Fruit fly (Drosophila melanogaster) whole organism, embryonic: ENCODE data around the gene NK7.1.

Experiments
- ATbp ChIP-seq: fragments of 200-800 bp; sonication (Bioruptor generic); optimal IDR thresholded peaks from 2 replicates; lab custom pipeline; 2017; ENCODE audit warnings: missing biosample characterization, mild to moderate bottlenecking, missing genetic modification characterization, missing genetic modification reagents
- CG10431 ChIP-seq: fragments of 200-800 bp; sonication (Bioruptor generic); optimal IDR thresholded peaks from 3 replicates; lab custom pipeline; 2018; ENCODE audit warnings: missing biosample characterization, mild to moderate bottlenecking, missing genetic modification characterization
- CG10543 ChIP-seq: fragments of 200-800 bp; sonication (Bioruptor generic); optimal IDR thresholded peaks from 3 replicates; lab custom pipeline; 2017; ENCODE audit warnings: missing biosample characterization, mild to moderate bottlenecking, missing genetic modification characterization, moderate library complexity
- CG15696 ChIP-seq: fragments of 200-800 bp; sonication (Bioruptor generic); optimal IDR thresholded peaks from 2 replicates; lab custom pipeline; 2019; ENCODE audit warnings: missing biosample characterization, mild to moderate bottlenecking, missing genetic modification characterization, moderate library complexity
- CG17802 ChIP-seq: fragments of 200-800 bp; sonication (Bioruptor generic); optimal IDR thresholded peaks from 2 replicates; lab custom pipeline; 2018; ENCODE audit warnings: missing biosample characterization, mild to moderate bottlenecking, missing genetic modification characterization, moderate library complexity
- CG1792 ChIP-seq: fragments of 200-800 bp; sonication (Bioruptor generic); optimal IDR thresholded peaks from 2 replicates; lab custom pipeline; 2016; ENCODE audit warnings: missing biosample characterization, missing genetic modification characterization
- CG1832 ChIP-seq: fragments of 200-800 bp; sonication (Bioruptor generic); optimal IDR thresholded peaks from 2 replicates; lab custom pipeline; 2017; ENCODE audit warnings: missing biosample characterization, mild to moderate bottlenecking, missing genetic modification characterization, inconsistent platforms
- CG2129 ChIP-seq: fragments of 200-800 bp; sonication (Bioruptor generic); IDR thresholded peaks from 2 replicates; pipeline ENCODE4 v1.3.6; 2022; ENCODE audit warnings: missing biosample characterization, missing genetic modification characterization; ENCODE audit not compliant: partially characterized antibody
- CG31388 ChIP-seq: fragments of 200-800 bp; sonication (Bioruptor generic); optimal IDR thresholded peaks from 2 replicates; lab custom pipeline; 2016; ENCODE audit warnings: missing biosample characterization, missing genetic modification characterization
- CG32772 ChIP-seq: fragments of 200-800 bp; sonication (Bioruptor generic); IDR thresholded peaks from 2 replicates; pipeline ENCODE4 v1.3.6; 2022; ENCODE audit warnings: missing biosample characterization, missing genetic modification characterization
- CG7357 ChIP-seq: fragments of 200-800 bp; sonication (Bioruptor generic); IDR thresholded peaks from 3 replicates; pipeline ENCODE4 v1.3.6; 2022; ENCODE audit warnings: missing biosample characterization, missing genetic modification characterization
- CG7928 ChIP-seq: fragments of 200-800 bp; sonication (Bioruptor generic); optimal IDR thresholded peaks from 2 replicates; lab custom pipeline; 2017; ENCODE audit warnings: missing biosample characterization, mild to moderate bottlenecking, missing genetic modification characterization
- CHES-1-like ChIP-seq: fragments of 200-800 bp; sonication (Bioruptor generic); optimal IDR thresholded peaks from 2 replicates; lab custom pipeline; 2016; ENCODE audit warnings: missing biosample characterization, missing genetic modification characterization
- CoRest ChIP-seq: fragments of 200-800 bp; sonication (Bioruptor generic); optimal IDR thresholded peaks from 3 replicates; lab custom pipeline; 2018; ENCODE audit warnings: missing biosample characterization, mild to moderate bottlenecking, missing genetic modification characterization, moderate library complexity
- ERR ChIP-seq: fragments of 200-800 bp; sonication (Bioruptor generic); optimal IDR thresholded peaks from 2 replicates; lab custom pipeline; 2016; ENCODE audit warnings: missing biosample characterization, missing genetic modification characterization
- Elba2 ChIP-seq: fragments of 200-800 bp; sonication (Bioruptor generic); optimal IDR thresholded peaks from 3 replicates; lab custom pipeline; 2016; ENCODE audit warnings: missing biosample characterization, missing genetic modification characterization
- Ets97D ChIP-seq: fragments of 200-800 bp; sonication (Bioruptor generic); optimal IDR thresholded peaks from 3 replicates; lab custom pipeline; 2016; ENCODE audit warnings: missing biosample characterization, missing genetic modification characterization
- Lhr ChIP-seq: fragments of 200-800 bp; sonication (Bioruptor generic); optimal IDR thresholded peaks from 3 replicates; lab custom pipeline; 2017; ENCODE audit warnings: mild to moderate bottlenecking, missing biosample characterization, missing genetic modification reagents, missing genetic modification characterization
- MESR4 ChIP-seq: fragments of 200-800 bp; sonication (Bioruptor generic); optimal IDR thresholded peaks from 2 replicates; lab custom pipeline; 2018; ENCODE audit warnings: missing biosample characterization, mild to moderate bottlenecking, missing genetic modification characterization, moderate library complexity
- Mad ChIP-seq: fragments of 200-800 bp; sonication (Bioruptor generic); optimal IDR thresholded peaks from 2 replicates; lab custom pipeline; 2016; ENCODE audit warnings: missing biosample characterization, missing genetic modification characterization
- Myb ChIP-seq: fragments of 200-800 bp; sonication (Bioruptor generic); optimal IDR thresholded peaks from 2 replicates; lab custom pipeline; 2016; ENCODE audit warnings: missing biosample characterization, missing genetic modification characterization
- NfI ChIP-seq: fragments of 200-800 bp; sonication (Bioruptor generic); optimal IDR thresholded peaks from 3 replicates; lab custom pipeline; 2018; ENCODE audit warnings: missing biosample characterization, mild to moderate bottlenecking, missing genetic modification characterization, moderate library complexity
- Opbp ChIP-seq: fragments of 200-800 bp; sonication (Bioruptor generic); IDR thresholded peaks from 3 replicates; pipeline ENCODE4 v1.3.6; 2022; ENCODE audit warnings: missing biosample characterization, missing genetic modification characterization; ENCODE audit not compliant: partially characterized antibody
- Pdp1 ChIP-seq, 2 experiments: fragments of 200-800 bp; sonication (Bioruptor generic); optimal IDR thresholded peaks; 3 replicates each; lab custom pipeline; 2016; ENCODE audit warnings: missing biosample characterization in 2 of 2, missing genetic modification characterization in 2 of 2, mild to moderate bottlenecking in 1 of 2, moderate library complexity in 1 of 2
- Ptx1 ChIP-seq: fragments of 200-800 bp; sonication (Bioruptor generic); IDR thresholded peaks from 2 replicates; pipeline ENCODE4 v1.3.6; 2022; ENCODE audit warnings: missing biosample characterization, missing genetic modification characterization
- Sin3A ChIP-seq: fragments of >200 bp; optimal IDR thresholded peaks from 2 replicates; lab custom pipeline; 2018
- Six4 ChIP-seq: fragments of 200-800 bp; sonication (Bioruptor generic); optimal IDR thresholded peaks from 2 replicates; lab custom pipeline; 2016; ENCODE audit warnings: missing biosample characterization, missing genetic modification characterization
- Tbp ChIP-seq: fragments of >200 bp; optimal IDR thresholded peaks from 2 replicates; lab custom pipeline; 2018; ENCODE audit warnings: missing biosample characterization, missing genetic modification characterization
- YL-1 ChIP-seq: fragments of 200-800 bp; sonication (Bioruptor generic); optimal IDR thresholded peaks from 3 replicates; lab custom pipeline; 2017; ENCODE audit warnings: missing biosample characterization, mild to moderate bottlenecking, missing genetic modification characterization
- ara ChIP-seq: fragments of 200-800 bp; sonication (Bioruptor generic); IDR thresholded peaks from 2 replicates; pipeline ENCODE4 v1.3.6; 2022; ENCODE audit warnings: missing biosample characterization, missing genetic modification characterization
- bcd ChIP-seq: fragments of 200-800 bp; sonication (Bioruptor generic); optimal IDR thresholded peaks from 2 replicates; lab custom pipeline; 2017; ENCODE audit warnings: missing biosample characterization, mild to moderate bottlenecking, missing genetic modification characterization
- chinmo ChIP-seq: fragments of 200-800 bp; sonication (Bioruptor generic); IDR thresholded peaks from 4 replicates; pipeline ENCODE4 v1.3.6; 2022; ENCODE audit warnings: missing biosample characterization, missing genetic modification characterization; ENCODE audit not compliant: partially characterized antibody
- croc ChIP-seq: fragments of 200-800 bp; sonication (Bioruptor generic); conservative IDR thresholded peaks from 3 replicates; pipeline ENCODE4 v1.3.6; 2022; ENCODE audit warnings: missing biosample characterization, missing genetic modification characterization
- crp ChIP-seq, 2 experiments: fragments of 200-800 bp; sonication (Bioruptor generic); optimal IDR thresholded peaks; 2 replicates in 1 of 2; 3 replicates in 1 of 2; lab custom pipeline; 2017; ENCODE audit warnings: missing biosample characterization in 2 of 2, missing genetic modification characterization in 2 of 2, mild to moderate bottlenecking in 1 of 2, moderate library complexity in 1 of 2
- da ChIP-seq: fragments of 200-800 bp; sonication (Bioruptor generic); optimal IDR thresholded peaks from 2 replicates; lab custom pipeline; 2016; ENCODE audit warnings: missing biosample characterization, missing genetic modification characterization
- esg ChIP-seq: fragments of 200-800 bp; sonication (Bioruptor generic); conservative IDR thresholded peaks from 2 replicates; pipeline ENCODE4 v1.3.6; 2022; ENCODE audit warnings: missing biosample characterization, missing genetic modification characterization
- insv ChIP-seq, 2 experiments: fragments of 200-800 bp; sonication (Bioruptor generic); optimal IDR thresholded peaks; 3 replicates each; lab custom pipeline; 2016 to 2018; ENCODE audit warnings: missing biosample characterization in 2 of 2, missing genetic modification characterization in 2 of 2
- klu ChIP-seq: fragments of 200-800 bp; sonication (Bioruptor generic); IDR thresholded peaks from 2 replicates; pipeline ENCODE4 v1.3.6; 2022; ENCODE audit warnings: missing biosample characterization, missing genetic modification characterization
- psq ChIP-seq: fragments of 200-800 bp; sonication (Bioruptor generic); optimal IDR thresholded peaks from 2 replicates; lab custom pipeline; 2017; ENCODE audit warnings: missing biosample characterization, missing genetic modification characterization
- so ChIP-seq: fragments of 200-800 bp; sonication (Bioruptor generic); IDR thresholded peaks from 3 replicates; pipeline ENCODE4 v1.3.6; 2022; ENCODE audit warnings: missing biosample characterization, missing genetic modification characterization
- tna ChIP-seq: fragments of 200-800 bp; sonication (Bioruptor generic); IDR thresholded peaks from 2 replicates; pipeline ENCODE4 v1.3.6; 2022; ENCODE audit warnings: missing biosample characterization, missing genetic modification characterization; ENCODE audit not compliant: partially characterized antibody
- trem ChIP-seq: fragments of 200-800 bp; optimal IDR thresholded peaks from 3 replicates; lab custom pipeline; 2019; ENCODE audit warnings: missing biosample characterization, mild to moderate bottlenecking, missing genetic modification characterization, moderate library complexity
- unc-4 ChIP-seq: fragments of 200-800 bp; sonication (Bioruptor generic); IDR thresholded peaks from 2 replicates; pipeline ENCODE4 v1.3.6; 2022; ENCODE audit warnings: missing biosample characterization, missing genetic modification characterization; ENCODE audit not compliant: partially characterized antibody
- yki ChIP-seq: fragments of >200 bp; optimal IDR thresholded peaks from 3 replicates; lab custom pipeline; 2018
- zen ChIP-seq: fragments of 200-800 bp; sonication (Bioruptor generic); optimal IDR thresholded peaks from 3 replicates; lab custom pipeline; 2018; ENCODE audit warnings: missing biosample characterization, mild to moderate bottlenecking, missing genetic modification characterization, moderate library complexity
- zfh1 ChIP-seq: fragments of 200-800 bp; sonication (Bioruptor generic); IDR thresholded peaks from 3 replicates; pipeline ENCODE4 v1.3.6; 2022; ENCODE audit warnings: missing biosample characterization, missing genetic modification characterization
- zfh2 ChIP-seq: fragments of 200-800 bp; sonication (Bioruptor generic); optimal IDR thresholded peaks from 2 replicates; lab custom pipeline; 2016; ENCODE audit warnings: missing biosample characterization, missing genetic modification characterization

The NK7.1 gene

dm6 chr3R:14327113-14327466, 45.7 kb downstream of the NK7.1 start:
- peak; percentile 59 for TF ChIP-seq MESR4
- TF ChIP-seq CG2129 (GFP tag; lab: Robert Waterston, UW): 0 out of 2 replicates have a peak, but pooled peaks have one; percentile 4
- peak; percentile 17 for TF ChIP-seq YL-1
- no peak for TF ChIP-seq NfI (GFP tag; lab: Kevin White, UChicago)
- no peak for TF ChIP-seq Ptx1 (GFP tag; lab: Robert Waterston, UW)
- TF ChIP-seq chinmo: 0 out of 4 replicates have a peak, but pooled peaks have one; percentile 50
- 0 out of 3 replicates have a peak, but pooled peaks have one; percentile 0 for TF ChIP-seq croc (GFP tag; lab: Robert Waterston, UW)
- 0 out of 3 replicates have a peak, but pooled peaks have one; percentile 1 for TF ChIP-seq so (GFP tag; lab: Robert Waterston, UW)
- TF ChIP-seq tna (GFP tag; lab: Robert Waterston, UW): peak; percentile 49; the same call in 1 of the 2 replicates
- TF ChIP-seq Pdp1 (GFP tag; optimal IDR thresholded peaks at IDR 0.05; lab: Kevin White, UChicago): peak in 1 of 2 experiments; percentile 94

- TF ChIP-seq Lhr (GFP tag; lab: Kevin White, UChicago) (peak; percentile 61), CG17802 (tag; lab: Kevin White, UChicago) (peak; percentile 13), Ets97D (GFP tag; lab: Kevin White, UChicago) (peak; percentile 93), psq (GFP tag; lab: Kevin White, UChicago) (peak; percentile 20), CG10431 (GFP tag; lab: Kevin White, UChicago) (peak; percentile 14), Six4 (peak; percentile 55), bcd (GFP tag; lab: Kevin White, UChicago) (peak; percentile 72), ERR (GFP tag; lab: Kevin White, UChicago) (peak; percentile 23), trem (tag; lab: Kevin White, UChicago) (peak; percentile 74), ATbp (GFP tag; lab: Kevin White, UChicago) (peak; percentile 34), Myb (GFP tag; lab: Kevin White, UChicago) (peak; percentile 65), esg (GFP tag; lab: Robert Waterston, UW) (0 out of 2 replicates have a peak, but pooled peaks have one; percentile 12), Tbp (GFP tag; lab: Kevin White, UChicago) (no peak), unc-4 (peak; percentile 58), klu (no peak), CG7928 (GFP tag; lab: Kevin White, UChicago) (peak; percentile 17), yki (lab: Kevin White, UChicago) (no peak), croc (GFP tag; lab: Robert Waterston, UW) (peak; percentile 56), CG32772 (GFP tag; lab: Robert Waterston, UW) (peak; percentile 68), ara (GFP tag; lab: Robert Waterston, UW) (peak; percentile 47; the same call in 1 of the 2 replicates), Elba2 (GFP tag; lab: Kevin White, UChicago) (peak; percentile 85), da (GFP tag; lab: Kevin White, UChicago) (no peak), Sin3A (peak; percentile 53), zfh1 (GFP tag; lab: Robert Waterston, UW) (peak; percentile 65; the same call in 2 of the 3 replicates), zfh2 (GFP tag; lab: Kevin White, UChicago) (peak; percentile 73), crp (GFP tag; optimal IDR thresholded peaks at IDR 0.05; lab: Kevin White, UChicago) (peak; percentile 24 to 79), CG7357 (GFP tag; lab: Robert Waterston, UW) (peak; percentile 83), tna (GFP tag; lab: Robert Waterston, UW) (no peak), CG1832 (GFP tag; lab: Kevin White, UChicago) (peak; percentile 55), CHES-1-like (GFP tag; lab: Kevin White, UChicago) (peak; percentile 67), zen (peak; percentile 52), CG1792 (GFP tag; lab: Kevin White, UChicago) (peak; percentile 46), CG10543 (GFP tag; lab: Kevin White, UChicago) (peak; percentile 85), CG15696 (tag; lab: Kevin White, UChicago) (peak; percentile 70), CoRest (tag; lab: Kevin White, UChicago) (peak; percentile 79), Mad (GFP tag; lab: Kevin White, UChicago) (peak; percentile 58), Opbp (GFP tag; lab: Robert Waterston, UW) (peak; percentile 67), CG31388 (GFP tag; lab: Kevin White, UChicago) (peak; percentile 49), insv (GFP tag; optimal IDR thresholded peaks at IDR 0.05; lab: Kevin White, UChicago) (no peak)
Measured at dm6 chr3R:14326250-14327112, 46.3 kb downstream of the NK7.1 start, which contains the start of the genes Afti and ATPsynE. Afti (minus strand) TSS chr3R:14326689. ATPsynE (plus strand) TSS chr3R:14326947.
